Worm (Caenorhabditis elegans) whole organism, L3 larva: ENCODE results near the gene ZK1307.7.

Source experiments
- R02D3.7 ChIP-seq: fragments of 150-350 bp; optimal IDR thresholded peaks from 2 replicates; lab custom pipeline; 2014; ENCODE audit warnings: missing biosample characterization, missing genetic modification characterization
- ZK546.5 ChIP-seq: sonication (generic microtip); optimal IDR thresholded peaks from 2 replicates; lab custom pipeline; 2017; ENCODE audit warnings: missing biosample characterization, missing genetic modification characterization
- aly-2 ChIP-seq: fragments of 150-350 bp; optimal IDR thresholded peaks from 2 replicates; lab custom pipeline; 2014; ENCODE audit warnings: missing biosample characterization, missing genetic modification characterization
- ama-1 ChIP-seq: fragments of 150-350 bp; optimal IDR thresholded peaks from 2 replicates; lab custom pipeline; 2018
- ceh-28 ChIP-seq: fragments of 150-350 bp; optimal IDR thresholded peaks from 2 replicates; lab custom pipeline; 2014; ENCODE audit warnings: missing biosample characterization, missing genetic modification reagents, missing genetic modification characterization
- ceh-82 ChIP-seq: fragments of 150-350 bp; optimal IDR thresholded peaks from 2 replicates; lab custom pipeline; 2014; ENCODE audit warnings: missing biosample characterization, missing genetic modification characterization
- ceh-9 ChIP-seq: sonication (generic microtip); optimal IDR thresholded peaks from 2 replicates; lab custom pipeline; 2018; ENCODE audit warnings: missing biosample characterization, missing genetic modification characterization
- egl-27 ChIP-seq: sonication (generic microtip); optimal IDR thresholded peaks from 4 replicates; lab custom pipeline; 2017; ENCODE audit warnings: missing biosample characterization, missing genetic modification reagents, missing genetic modification characterization
- elt-1 ChIP-seq: fragments of 150-350 bp; optimal IDR thresholded peaks from 2 replicates; lab custom pipeline; 2014; ENCODE audit warnings: missing biosample characterization, missing genetic modification characterization
- elt-2 ChIP-seq: sonication (generic microtip); optimal IDR thresholded peaks from 2 replicates; lab custom pipeline; 2016; ENCODE audit warnings: missing genetic modification reagents, mild to moderate bottlenecking, missing genetic modification characterization, missing compliant biosample characterization
- eor-1 ChIP-seq, 2 experiments: fragments of 150-350 bp; optimal IDR thresholded peaks; 2 replicates each; lab custom pipeline; 2014 to 2018; ENCODE audit warnings: missing biosample characterization in 2 of 2, missing genetic modification characterization in 2 of 2
- fkh-2 ChIP-seq: fragments of 150-350 bp; optimal IDR thresholded peaks from 2 replicates; lab custom pipeline; 2014; ENCODE audit warnings: missing biosample characterization, missing genetic modification reagents, missing genetic modification characterization
- hmg-11 ChIP-seq: sonication (generic microtip); optimal IDR thresholded peaks from 2 replicates; lab custom pipeline; 2016; ENCODE audit warnings: missing genetic modification characterization, missing compliant biosample characterization
- lin-15B ChIP-seq: fragments of 150-350 bp; optimal IDR thresholded peaks from 2 replicates; lab custom pipeline; 2014; ENCODE audit warnings: missing biosample characterization, missing genetic modification characterization
- lin-39 ChIP-seq: fragments of 150-350 bp; optimal IDR thresholded peaks from 2 replicates; lab custom pipeline; 2018; ENCODE audit warnings: missing biosample characterization, missing genetic modification reagents, missing genetic modification characterization
- lsy-12 ChIP-seq: sonication (generic microtip); optimal IDR thresholded peaks from 2 replicates; lab custom pipeline; 2016; ENCODE audit warnings: mild to moderate bottlenecking, missing genetic modification characterization, missing compliant biosample characterization
- mdl-1 ChIP-seq: fragments of 150-350 bp; optimal IDR thresholded peaks from 2 replicates; lab custom pipeline; 2014; ENCODE audit warnings: missing biosample characterization, missing genetic modification characterization
- mml-1 ChIP-seq: fragments of 150-350 bp; sonication (generic microtip); optimal IDR thresholded peaks from 3 replicates; lab custom pipeline; 2014; ENCODE audit warnings: missing biosample characterization, missing genetic modification characterization
- nfya-1 ChIP-seq: sonication (generic microtip); optimal IDR thresholded peaks from 2 replicates; lab custom pipeline; 2017; ENCODE audit warnings: missing genetic modification characterization, mild to moderate bottlenecking, missing compliant biosample characterization, antibody characterized with exemption, moderate library complexity; ENCODE audit not compliant: insufficient read depth
- nhr-11 ChIP-seq: fragments of 150-350 bp; optimal IDR thresholded peaks from 2 replicates; lab custom pipeline; 2014; ENCODE audit warnings: missing biosample characterization, missing genetic modification characterization
- nhr-23 ChIP-seq: fragments of 150-350 bp; optimal IDR thresholded peaks from 2 replicates; lab custom pipeline; 2014; ENCODE audit warnings: missing biosample characterization, missing genetic modification reagents, missing genetic modification characterization
- nhr-237 ChIP-seq: fragments of 150-350 bp; optimal IDR thresholded peaks from 2 replicates; lab custom pipeline; 2014; ENCODE audit warnings: missing biosample characterization, missing genetic modification characterization
- nhr-25 ChIP-seq: sonication (generic microtip); optimal IDR thresholded peaks from 2 replicates; lab custom pipeline; 2017; ENCODE audit warnings: missing biosample characterization, missing genetic modification characterization
- nhr-43 ChIP-seq: sonication (generic microtip); optimal IDR thresholded peaks from 2 replicates; lab custom pipeline; 2016; ENCODE audit warnings: mild to moderate bottlenecking, missing genetic modification characterization, missing compliant biosample characterization; ENCODE audit not compliant: poor library complexity, severe bottlenecking
- nhr-67 ChIP-seq: fragments of 150-350 bp; optimal IDR thresholded peaks from 2 replicates; lab custom pipeline; 2014; ENCODE audit warnings: missing biosample characterization, missing genetic modification characterization
- nhr-76 ChIP-seq: fragments of 150-350 bp; sonication (generic microtip); optimal IDR thresholded peaks from 5 replicates; lab custom pipeline; 2014; ENCODE audit warnings: missing biosample characterization, missing genetic modification characterization
- nhr-77 ChIP-seq: fragments of 150-350 bp; optimal IDR thresholded peaks from 2 replicates; lab custom pipeline; 2014; ENCODE audit warnings: missing biosample characterization, missing genetic modification characterization
- pha-4 ChIP-seq: fragments of 150-350 bp; optimal IDR thresholded peaks from 2 replicates; lab custom pipeline; 2014; ENCODE audit warnings: missing biosample characterization, missing genetic modification reagents, missing genetic modification characterization
- pqm-1 ChIP-seq: fragments of 150-350 bp; optimal IDR thresholded peaks from 2 replicates; lab custom pipeline; 2017; ENCODE audit warnings: missing biosample characterization, missing genetic modification characterization, inconsistent platforms
- sea-2 ChIP-seq: fragments of 150-350 bp; sonication (generic microtip); optimal IDR thresholded peaks from 4 replicates; lab custom pipeline; 2014; ENCODE audit warnings: missing biosample characterization, missing genetic modification reagents, missing genetic modification characterization
- skn-1 ChIP-seq: fragments of 150-350 bp; optimal IDR thresholded peaks from 2 replicates; lab custom pipeline; 2014; ENCODE audit warnings: missing biosample characterization, missing genetic modification characterization
- snpc-4 ChIP-seq: fragments of 150-350 bp; optimal IDR thresholded peaks from 2 replicates; lab custom pipeline; 2014; ENCODE audit warnings: missing biosample characterization, missing genetic modification characterization
- tbx-2 ChIP-seq: sonication (generic microtip); optimal IDR thresholded peaks from 2 replicates; lab custom pipeline; 2016; ENCODE audit warnings: mild to moderate bottlenecking, missing genetic modification characterization, missing compliant biosample characterization
- unc-39 ChIP-seq: sonication (generic microtip); optimal IDR thresholded peaks from 4 replicates; lab custom pipeline; 2017; ENCODE audit warnings: missing biosample characterization, missing genetic modification characterization
- unc-62 ChIP-seq: fragments of 150-350 bp; sonication (generic microtip); optimal IDR thresholded peaks from 4 replicates; lab custom pipeline; 2014; ENCODE audit warnings: missing biosample characterization, missing genetic modification reagents, missing genetic modification characterization
- zag-1 ChIP-seq: fragments of 150-350 bp; optimal IDR thresholded peaks from 2 replicates; lab custom pipeline; 2014; ENCODE audit warnings: missing biosample characterization, missing genetic modification characterization
- ztf-11 ChIP-seq: fragments of 150-350 bp; optimal IDR thresholded peaks from 2 replicates; lab custom pipeline; 2014; ENCODE audit warnings: missing biosample characterization, missing genetic modification characterization

ZK1307.7 gene

DNA sequence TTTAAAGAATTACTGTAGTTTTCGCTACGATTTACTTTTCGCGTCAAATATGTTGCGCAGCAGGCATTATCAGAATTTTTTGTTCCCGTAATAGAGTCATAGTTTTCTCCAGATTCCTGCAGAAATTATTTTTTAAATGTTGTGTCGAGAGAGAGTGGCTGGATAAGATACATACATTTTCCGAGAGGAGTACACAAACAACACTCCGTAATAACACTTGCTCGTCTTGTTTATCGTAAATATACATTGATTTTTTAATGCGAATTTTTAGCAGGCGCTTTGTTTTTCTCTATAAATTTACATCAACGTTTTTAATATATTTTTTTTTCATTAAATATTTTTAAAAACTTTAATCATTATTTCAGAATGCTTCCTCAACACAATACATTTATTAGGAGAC lies 32.6 kb downstream of the ZK1307.7 start, which contains the start of gene taf-8:
taf-8 (plus strand) TSS at position 360 of the 400 bp plus-strand sequence.
- TF ChIP-seq aly-2 (tag; lab: Kevin White, UChicago) (no peak), unc-62 (no peak), hmg-11 (peak; percentile 55), elt-2 (tag; lab: Kevin White, UChicago) (peak; percentile 12), nfya-1 (no peak), lin-39 (tag; lab: Kevin White, UChicago) (peak; percentile 7), eor-1 (tag; optimal IDR thresholded peaks at IDR 0.05; lab: Kevin White, UChicago) (no peak), mml-1 (tag; lab: Kevin White, UChicago) (no peak), ceh-9 (no peak), ceh-82 (tag; lab: Kevin White, UChicago) (no peak), unc-39 (tag; lab: Kevin White, UChicago) (no peak), elt-1 (tag; lab: Kevin White, UChicago) (no peak), tbx-2 (tag; lab: Kevin White, UChicago) (no peak), nhr-25 (tag; lab: Kevin White, UChicago) (peak; percentile 6), nhr-11 (tag; lab: Kevin White, UChicago) (no peak), pha-4 (peak; percentile 84), nhr-43 (tag; lab: Kevin White, UChicago) (no peak), zag-1 (tag; lab: Kevin White, UChicago) (no peak), R02D3.7 (tag; lab: Kevin White, UChicago) (peak; percentile 92), lin-15B (tag; lab: Kevin White, UChicago) (peak; percentile 47), nhr-23 (peak; percentile 57)

DNA sequence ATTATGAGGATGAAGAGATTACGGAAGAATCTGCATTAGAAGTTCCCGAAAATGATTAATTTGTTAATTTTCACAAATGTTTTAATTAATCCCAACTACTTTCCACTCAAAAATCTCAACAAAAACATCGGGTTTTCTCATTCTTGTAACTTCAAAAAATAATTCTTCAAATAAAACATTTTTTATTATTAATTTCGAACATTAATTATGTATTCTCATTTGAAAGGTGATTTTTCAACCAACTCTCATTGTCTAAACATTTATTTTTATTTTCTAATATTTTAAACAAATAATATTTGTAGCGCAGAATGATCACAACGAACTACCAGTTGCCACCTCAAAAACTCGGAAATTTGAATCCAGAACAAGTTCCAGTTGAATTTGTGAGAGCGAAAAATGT lies 34.9 kb downstream of the ZK1307.7 start, which contains the start of gene ZK1320.7:
ZK1320.7 (plus strand) TSS at position 301 of the 400 bp plus-strand sequence.
- TF ChIP-seq sea-2 = no peak
- TF ChIP-seq nfya-1 = no peak
- no peak for TF ChIP-seq egl-27
- no peak for TF ChIP-seq nhr-43 (tag; lab: Kevin White, UChicago)
- TF ChIP-seq snpc-4 (tag; lab: Kevin White, UChicago) = no peak
- TF ChIP-seq nhr-25 (tag; lab: Kevin White, UChicago) = no peak
- no peak for TF ChIP-seq fkh-2
- no peak for TF ChIP-seq unc-62
- TF ChIP-seq skn-1 = no peak
- TF ChIP-seq unc-39 (tag; lab: Kevin White, UChicago) = no peak
- no peak for TF ChIP-seq eor-1 (tag; optimal IDR thresholded peaks at IDR 0.05; lab: Kevin White, UChicago)
- no peak for TF ChIP-seq nhr-237 (tag; lab: Kevin White, UChicago)
- TF ChIP-seq lsy-12 = no peak
- no peak for TF ChIP-seq elt-2 (tag; lab: Kevin White, UChicago)
- no peak for TF ChIP-seq pha-4
- TF ChIP-seq, all 47 proteins: peak for 0

DNA sequence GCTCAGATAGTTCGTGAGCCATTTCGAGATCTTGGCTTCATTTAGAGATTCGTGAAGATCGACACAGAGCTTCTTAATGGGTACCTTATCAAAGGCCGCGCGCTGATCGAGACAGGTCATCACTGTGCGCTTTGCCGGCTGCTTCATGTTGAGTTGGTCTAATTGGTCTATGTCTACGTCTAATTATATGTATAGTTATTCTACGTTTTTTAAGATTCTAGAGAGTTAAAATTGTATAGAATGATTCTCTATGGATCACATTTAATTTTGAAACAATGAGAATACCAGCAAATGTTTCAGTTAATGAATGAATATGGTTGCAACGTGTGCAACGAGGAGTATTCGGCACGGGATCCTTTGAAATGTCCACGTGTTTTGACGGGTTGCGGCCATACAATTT lies 38.3 kb downstream of the ZK1307.7 start, which contains the start of gene arc-1:
arc-1 (plus strand) TSS at position 301 of the 400 bp plus-strand sequence.
- TF ChIP-seq aly-2 (tag; lab: Kevin White, UChicago) (no peak), lsy-12 (no peak), unc-39 (tag; lab: Kevin White, UChicago) (no peak), pha-4 (no peak), mdl-1 (tag; lab: Kevin White, UChicago) (no peak), nhr-67 (tag; lab: Kevin White, UChicago) (no peak), snpc-4 (tag; lab: Kevin White, UChicago) (no peak), nhr-76 (tag; lab: Kevin White, UChicago) (no peak), nhr-25 (tag; lab: Kevin White, UChicago) (no peak), pqm-1 (no peak), tbx-2 (tag; lab: Kevin White, UChicago) (no peak), nhr-23 (no peak), ceh-28 (tag; lab: Kevin White, UChicago) (no peak), nfya-1 (no peak), ztf-11 (tag; lab: Kevin White, UChicago) (no peak), ama-1 (lab: Kevin White, UChicago) (no peak), egl-27 (no peak), nhr-77 (tag; lab: Kevin White, UChicago) (no peak)
- TF ChIP-seq, all 47 proteins: peak for 0

DNA sequence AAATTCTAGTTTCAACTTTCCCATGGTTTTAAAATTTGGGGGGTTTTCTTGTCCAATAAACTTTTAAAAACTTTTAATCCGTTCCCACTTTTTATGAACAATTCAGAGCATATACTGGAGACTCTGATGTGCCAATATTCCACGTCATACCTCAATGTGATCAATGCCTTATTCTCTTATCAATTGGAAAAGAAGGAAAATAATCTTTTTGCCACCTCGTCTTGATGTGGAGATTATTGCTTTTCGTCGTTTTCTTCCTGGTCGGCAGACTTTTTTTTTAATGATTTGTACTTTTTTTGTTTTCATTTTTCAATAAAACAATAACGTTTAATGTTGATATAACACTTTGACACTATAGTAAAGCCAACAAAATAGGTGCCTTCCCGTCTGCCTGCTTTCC lies 41.1 kb downstream of the ZK1307.7 start:
- no peak for TF ChIP-seq ZK546.5 (tag; lab: Kevin White, UChicago)
- TF ChIP-seq elt-2 (tag; lab: Kevin White, UChicago) = peak; percentile 67
- TF ChIP-seq pqm-1 = peak; percentile 50
- TF ChIP-seq skn-1 = no peak
- no peak for TF ChIP-seq nhr-76 (tag; lab: Kevin White, UChicago)
- no peak for TF ChIP-seq nhr-67 (tag; lab: Kevin White, UChicago)
- TF ChIP-seq, all 47 proteins: peak for 2
